Worm (Caenorhabditis elegans) whole organism, L2 larva: ENCODE results near the gene cyn-3.

Experiments
- Y55F3AM.14 ChIP-seq: fragments of 200-800 bp; sonication (Bioruptor generic); optimal IDR thresholded peaks from 2 replicates; lab custom pipeline; 2018; ENCODE audit warnings: mild to moderate bottlenecking, missing genetic modification characterization, missing compliant biosample characterization
- aly-2 ChIP-seq: fragments of 150-350 bp; optimal IDR thresholded peaks from 2 replicates; lab custom pipeline; 2014; ENCODE audit warnings: missing biosample characterization, missing genetic modification characterization
- blmp-1 ChIP-seq: sonication (generic microtip); optimal IDR thresholded peaks from 2 replicates; lab custom pipeline; 2017; ENCODE audit warnings: missing genetic modification characterization, mild to moderate bottlenecking, missing compliant biosample characterization, antibody characterized with exemption, moderate library complexity; ENCODE audit not compliant: insufficient read depth
- lin-11 ChIP-seq: fragments of 150-350 bp; sonication (generic microtip); optimal IDR thresholded peaks from 2 replicates; lab custom pipeline; 2014; ENCODE audit warnings: missing biosample characterization, missing genetic modification characterization, inconsistent platforms, mixed read lengths
- lin-13 ChIP-seq: fragments of 150-350 bp; optimal IDR thresholded peaks from 2 replicates; lab custom pipeline; 2014; ENCODE audit warnings: missing biosample characterization, missing genetic modification reagents, missing genetic modification characterization
- nhr-25 ChIP-seq: fragments of 150-350 bp; sonication (generic microtip); optimal IDR thresholded peaks from 3 replicates; lab custom pipeline; 2014; ENCODE audit warnings: missing biosample characterization, missing genetic modification characterization
- snpc-4 ChIP-seq: fragments of 150-350 bp; optimal IDR thresholded peaks from 2 replicates; lab custom pipeline; 2014; ENCODE audit warnings: missing biosample characterization, missing genetic modification characterization
- unc-62 ChIP-seq: fragments of 150-350 bp; optimal IDR thresholded peaks from 2 replicates; lab custom pipeline; 2014; ENCODE audit warnings: missing biosample characterization, missing genetic modification reagents, missing genetic modification characterization

DNA sequence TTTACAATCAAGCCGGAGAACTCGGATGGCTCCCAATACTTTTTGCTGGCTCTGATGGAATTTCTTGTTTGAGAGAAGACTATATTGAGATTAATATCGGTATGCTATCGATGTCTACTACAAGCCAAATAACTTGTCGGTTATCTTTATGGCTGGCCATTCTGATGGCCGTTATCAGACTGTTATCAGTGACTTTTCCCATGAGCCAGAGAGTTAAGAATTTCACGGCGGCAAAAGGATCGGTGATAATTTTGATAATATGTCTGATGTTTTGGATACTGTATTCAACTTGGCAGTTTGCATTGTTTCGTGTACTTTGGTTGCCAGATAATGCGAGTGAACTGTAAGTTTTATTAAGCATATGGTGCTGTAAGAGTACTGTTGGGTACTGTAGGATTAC is 36.5 kb downstream of the cyn-3 start:
- TF ChIP-seq lin-11 (tag; lab: Kevin White, UChicago) (no peak), Y55F3AM.14 (GFP tag; lab: Kevin White, UChicago) (no peak), blmp-1 (tag; lab: Kevin White, UChicago) (no peak), nhr-25 (tag; lab: Kevin White, UChicago) (no peak), lin-13 (GFP tag; lab: Kevin White, UChicago) (no peak), snpc-4 (no peak), unc-62 (no peak), aly-2 (tag; lab: Kevin White, UChicago) (no peak)
